Worm (Caenorhabditis elegans) whole organism, mixed stage, embryonic: Measurements from ENCODE around the gene Y111B2A.21.

Experiments
- ces-1 ChIP-seq: fragments of 150-350 bp; optimal IDR thresholded peaks from 2 replicates; lab custom pipeline; 2014; ENCODE audit warnings: missing biosample characterization, missing genetic modification reagents, missing genetic modification characterization
- cnd-1 ChIP-seq: fragments of 200-800 bp; sonication (Bioruptor generic); optimal IDR thresholded peaks from 2 replicates; lab custom pipeline; 2018; ENCODE audit warnings: mild to moderate bottlenecking, missing genetic modification characterization, missing compliant biosample characterization
- lin-13 ChIP-seq: fragments of 150-350 bp; optimal IDR thresholded peaks from 2 replicates; lab custom pipeline; 2014; ENCODE audit warnings: missing biosample characterization, missing genetic modification characterization
- snpc-4 ChIP-seq: fragments of 150-350 bp; optimal IDR thresholded peaks from 2 replicates; lab custom pipeline; 2014; ENCODE audit warnings: missing biosample characterization, missing genetic modification characterization
- sptf-1 ChIP-seq: sonication (generic microtip); optimal IDR thresholded peaks from 2 replicates; lab custom pipeline; 2017; ENCODE audit warnings: mild to moderate bottlenecking, missing genetic modification characterization, moderate library complexity, missing compliant biosample characterization
- unc-39 ChIP-seq: fragments of 150-350 bp; optimal IDR thresholded peaks from 2 replicates; lab custom pipeline; 2014; ENCODE audit warnings: missing biosample characterization, missing genetic modification characterization
- unc-62 ChIP-seq: fragments of 150-350 bp; optimal IDR thresholded peaks from 2 replicates; lab custom pipeline; 2014; ENCODE audit warnings: missing biosample characterization, missing genetic modification reagents, missing genetic modification characterization

DNA sequence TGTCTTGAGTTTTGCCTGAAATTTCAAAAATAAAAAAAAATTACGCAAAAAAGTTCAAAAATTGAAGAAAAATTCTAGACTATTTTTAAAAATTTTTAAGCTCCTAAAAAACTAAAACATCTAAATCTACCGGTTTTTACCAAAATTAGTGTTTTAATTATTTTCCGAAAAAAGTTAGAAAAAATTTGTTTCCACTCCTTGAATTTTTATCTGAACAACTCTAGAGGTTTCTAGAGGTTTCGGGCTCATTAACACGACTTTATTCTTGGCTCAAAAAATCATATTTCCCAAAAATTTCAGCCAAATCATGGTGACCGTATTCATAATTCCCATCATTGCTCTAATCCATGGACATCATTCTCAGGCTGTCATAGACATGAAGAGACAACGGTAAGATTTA lies 38.6 kb downstream of the Y111B2A.21 start, which contains the start of gene lgc-37:
- no peak for TF ChIP-seq unc-39 (tag; lab: Kevin White, UChicago)
- TF ChIP-seq lin-13 (tag; lab: Kevin White, UChicago) = no peak
- TF ChIP-seq sptf-1 (tag; lab: Kevin White, UChicago) = no peak
- no peak for TF ChIP-seq snpc-4 (tag; lab: Kevin White, UChicago)
- no peak for TF ChIP-seq unc-62 (GFP tag; lab: Kevin White, UChicago)
- no peak for TF ChIP-seq cnd-1 (tag; lab: Kevin White, UChicago)
- TF ChIP-seq ces-1 (GFP tag; lab: Kevin White, UChicago) = no peak
